Worm (Caenorhabditis elegans): ENCODE data around the gene col-135.

The col-135 gene

DNA sequence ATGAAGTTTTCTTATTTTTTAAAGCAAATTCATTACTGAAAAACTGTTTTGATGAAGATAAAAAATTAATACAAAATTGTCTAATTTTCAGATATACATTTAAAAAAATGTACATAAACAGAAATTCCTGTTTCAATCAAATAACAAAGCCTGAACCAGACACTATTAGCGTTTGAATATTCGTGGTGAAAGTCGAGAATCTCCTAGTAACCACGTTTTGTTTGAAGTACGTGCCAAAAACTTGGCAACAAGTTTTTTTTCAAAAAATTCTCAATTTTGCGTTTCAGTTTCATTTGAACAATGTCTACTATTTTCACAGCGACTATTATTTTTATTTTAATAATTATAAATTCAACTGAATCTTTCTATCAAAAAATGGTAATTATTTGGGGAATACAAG is 8.7 kb downstream of the col-135 start, which contains the start of gene M199.7:
M199.7 (plus strand) TSS at position 301 of the 400 bp plus-strand sequence.
- TF ChIP-seq cog-1 (tag; optimal IDR thresholded peaks at IDR 0.05), result no peak
- no peak for TF ChIP-seq klf-2 (GFP tag; conservative IDR thresholded peaks at IDR 0.05)
- no peak for TF ChIP-seq flt-1 (GFP tag; IDR thresholded peaks at IDR 0.05)
- no peak for TF ChIP-seq ref-1 (GFP tag; conservative IDR thresholded peaks at IDR 0.05)
- no peak for TF ChIP-seq ztf-23 (GFP tag; IDR thresholded peaks at IDR 0.05)
- TF ChIP-seq tab-1 (GFP tag; IDR thresholded peaks at IDR 0.05), result no peak
- TF ChIP-seq ztf-29 (GFP tag; IDR thresholded peaks at IDR 0.05), result no peak
- TF ChIP-seq T22C8.4 (GFP tag; IDR thresholded peaks at IDR 0.05), result no peak
- no peak for TF ChIP-seq med-1 (GFP tag; optimal IDR thresholded peaks at IDR 0.05; ENCODE audit: insufficient read depth)

ce11 chrIV:15120746-15121145 is 10.9 kb downstream of the col-135 start, which contains the start of gene clec-189:
TSS of gene clec-189 (plus strand) at chrIV:15120837.
- TF ChIP-seq T22C8.4 (GFP tag; IDR thresholded peaks at IDR 0.05) (no peak), klf-2 (GFP tag; conservative IDR thresholded peaks at IDR 0.05) (no peak), ztf-29 (GFP tag; IDR thresholded peaks at IDR 0.05) (no peak), med-1 (GFP tag; optimal IDR thresholded peaks at IDR 0.05; ENCODE audit: insufficient read depth) (no peak), ref-1 (GFP tag; conservative IDR thresholded peaks at IDR 0.05) (no peak), tab-1 (GFP tag; IDR thresholded peaks at IDR 0.05) (no peak), cog-1 (tag; optimal IDR thresholded peaks at IDR 0.05) (no peak), ztf-23 (GFP tag; IDR thresholded peaks at IDR 0.05) (no peak), flt-1 (GFP tag; IDR thresholded peaks at IDR 0.05) (no peak)

DNA sequence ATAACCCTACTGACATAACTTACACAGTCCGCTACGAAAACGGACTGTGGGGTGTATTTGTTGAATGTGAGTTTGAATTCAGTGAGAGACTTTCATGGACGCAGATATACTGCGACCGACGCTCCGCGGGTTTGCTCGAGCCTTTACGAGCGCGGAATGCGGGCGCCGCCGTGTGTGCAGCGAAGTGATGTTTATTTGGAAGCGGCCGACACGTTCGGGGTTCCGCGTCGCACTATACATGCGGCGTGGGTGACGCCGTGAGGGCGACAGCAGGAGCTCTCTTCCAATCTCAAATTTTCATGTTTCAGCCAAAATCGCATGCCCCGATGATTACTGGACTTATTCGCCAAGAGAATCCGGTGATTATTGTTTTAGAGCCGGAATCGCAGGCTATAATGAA is 12.3 kb downstream of the col-135 start:
- TF ChIP-seq ref-1 (GFP tag; conservative IDR thresholded peaks at IDR 0.05) (no peak), ztf-23 (GFP tag; IDR thresholded peaks at IDR 0.05) (no peak), T22C8.4 (GFP tag; IDR thresholded peaks at IDR 0.05) (no peak), cog-1 (tag; optimal IDR thresholded peaks at IDR 0.05) (no peak), flt-1 (GFP tag; IDR thresholded peaks at IDR 0.05) (no peak), ztf-29 (GFP tag; IDR thresholded peaks at IDR 0.05) (no peak)

- TF ChIP-seq klf-2 (GFP tag; conservative IDR thresholded peaks at IDR 0.05), result no peak
- no peak for TF ChIP-seq flt-1 (GFP tag; IDR thresholded peaks at IDR 0.05)
- no peak for TF ChIP-seq ref-1 (GFP tag; conservative IDR thresholded peaks at IDR 0.05)
- no peak for TF ChIP-seq cog-1 (tag; optimal IDR thresholded peaks at IDR 0.05)
- TF ChIP-seq tab-1 (GFP tag; IDR thresholded peaks at IDR 0.05), result no peak
- no peak for TF ChIP-seq T22C8.4 (GFP tag; IDR thresholded peaks at IDR 0.05)
- TF ChIP-seq ztf-23 (GFP tag; IDR thresholded peaks at IDR 0.05), result no peak
- TF ChIP-seq ztf-29 (GFP tag; IDR thresholded peaks at IDR 0.05), result no peak
- TF ChIP-seq med-1 (GFP tag; optimal IDR thresholded peaks at IDR 0.05; ENCODE audit: insufficient read depth), result no peak
These were observed 13.2 kb downstream of the col-135 start, which contains the start of gene M199.136 for ce11 chrIV:15118390-15118789. TSS of gene M199.136 (plus strand) at chrIV:15118690.

DNA sequence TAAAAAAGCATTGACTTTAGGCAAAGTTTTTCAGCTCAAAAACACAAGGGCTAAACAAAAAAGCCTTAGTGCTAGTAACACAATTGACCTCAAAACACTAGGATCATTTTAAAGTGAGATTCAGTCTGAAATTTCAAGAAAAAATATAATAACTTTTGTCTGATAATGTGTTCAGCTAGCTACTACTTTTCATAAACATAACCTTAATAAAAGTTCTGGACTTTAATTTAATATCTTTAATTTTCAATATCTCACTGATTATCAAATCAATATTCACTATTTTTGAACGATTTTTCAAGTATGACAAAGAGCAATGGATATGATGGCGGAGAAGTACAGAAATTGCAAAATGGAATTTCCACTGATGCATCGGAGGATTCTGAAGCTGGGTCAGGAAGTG is 17.3 kb downstream of the col-135 start, which contains the start of gene M199.135:
M199.135 (plus strand) TSS at position 301 of the 400 bp plus-strand sequence.
- TF ChIP-seq cog-1 (tag; optimal IDR thresholded peaks at IDR 0.05) (no peak), ref-1 (GFP tag; conservative IDR thresholded peaks at IDR 0.05) (no peak), ztf-23 (GFP tag; IDR thresholded peaks at IDR 0.05) (no peak), klf-2 (GFP tag; conservative IDR thresholded peaks at IDR 0.05) (no peak), flt-1 (GFP tag; IDR thresholded peaks at IDR 0.05) (no peak), T22C8.4 (GFP tag; IDR thresholded peaks at IDR 0.05) (no peak), med-1 (GFP tag; optimal IDR thresholded peaks at IDR 0.05; ENCODE audit: insufficient read depth) (no peak), tab-1 (GFP tag; IDR thresholded peaks at IDR 0.05) (no peak), ztf-29 (GFP tag; IDR thresholded peaks at IDR 0.05) (no peak)

DNA sequence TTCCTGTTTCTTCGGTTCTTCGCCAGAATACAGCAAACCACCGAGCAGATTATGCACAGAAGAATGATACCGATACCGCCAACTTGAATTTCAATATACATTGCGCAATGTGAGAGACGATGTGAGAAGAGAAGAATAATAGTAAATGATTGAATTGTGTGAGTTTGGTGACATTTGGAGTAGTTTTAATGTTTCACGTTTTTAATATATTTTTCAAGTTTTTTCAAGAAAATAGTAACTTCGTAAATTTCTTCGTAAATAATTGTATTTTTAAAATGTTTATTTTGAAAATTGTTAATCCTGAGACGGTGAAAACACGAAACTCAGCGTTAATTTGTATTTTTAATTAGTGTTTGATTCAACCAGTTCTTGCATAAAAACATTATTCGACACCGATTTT is 18.5 kb downstream of the col-135 start, which contains the start of gene M199.134:
M199.134 (minus strand) TSS at position 101 of the 400 bp plus-strand sequence.
- TF ChIP-seq klf-2 (GFP tag; conservative IDR thresholded peaks at IDR 0.05) (no peak), T22C8.4 (GFP tag; IDR thresholded peaks at IDR 0.05) (no peak), ztf-23 (GFP tag; IDR thresholded peaks at IDR 0.05) (no peak), cog-1 (tag; optimal IDR thresholded peaks at IDR 0.05) (no peak), med-1 (GFP tag; optimal IDR thresholded peaks at IDR 0.05; ENCODE audit: insufficient read depth) (no peak), ref-1 (GFP tag; conservative IDR thresholded peaks at IDR 0.05) (no peak), tab-1 (GFP tag; IDR thresholded peaks at IDR 0.05) (no peak), ztf-29 (GFP tag; IDR thresholded peaks at IDR 0.05) (no peak), flt-1 (GFP tag; IDR thresholded peaks at IDR 0.05) (no peak)

ce11 chrIV:15108475-15108874 is 23.1 kb downstream of the col-135 start, which contains the start of gene M199.2:
TSS of gene M199.2 (plus strand) at chrIV:15108775.
- TF ChIP-seq med-1 (GFP tag; optimal IDR thresholded peaks at IDR 0.05; ENCODE audit: insufficient read depth) (no peak), cog-1 (tag; optimal IDR thresholded peaks at IDR 0.05) (no peak), klf-2 (GFP tag; conservative IDR thresholded peaks at IDR 0.05) (no peak), flt-1 (GFP tag; IDR thresholded peaks at IDR 0.05) (no peak), ztf-23 (GFP tag; IDR thresholded peaks at IDR 0.05) (no peak)

- TF ChIP-seq flt-1 (GFP tag; IDR thresholded peaks at IDR 0.05) (no peak), cog-1 (tag; optimal IDR thresholded peaks at IDR 0.05) (peak; percentile 92)
These were observed 24.4 kb downstream of the col-135 start for ce11 chrIV:15107218-15107617.

- no peak for TF ChIP-seq klf-2 (GFP tag; conservative IDR thresholded peaks at IDR 0.05)
- no peak for TF ChIP-seq ref-1 (GFP tag; conservative IDR thresholded peaks at IDR 0.05)
- TF ChIP-seq cog-1 (tag; optimal IDR thresholded peaks at IDR 0.05), result no peak
- TF ChIP-seq tab-1 (GFP tag; IDR thresholded peaks at IDR 0.05), result no peak
- no peak for TF ChIP-seq ztf-23 (GFP tag; IDR thresholded peaks at IDR 0.05)
- no peak for TF ChIP-seq ztf-29 (GFP tag; IDR thresholded peaks at IDR 0.05)
These were observed 28.3 kb downstream of the col-135 start, which contains the start of gene srt-44 for ce11 chrIV:15103224-15103679. TSS of gene srt-44 (plus strand) at chrIV:15103629.

DNA sequence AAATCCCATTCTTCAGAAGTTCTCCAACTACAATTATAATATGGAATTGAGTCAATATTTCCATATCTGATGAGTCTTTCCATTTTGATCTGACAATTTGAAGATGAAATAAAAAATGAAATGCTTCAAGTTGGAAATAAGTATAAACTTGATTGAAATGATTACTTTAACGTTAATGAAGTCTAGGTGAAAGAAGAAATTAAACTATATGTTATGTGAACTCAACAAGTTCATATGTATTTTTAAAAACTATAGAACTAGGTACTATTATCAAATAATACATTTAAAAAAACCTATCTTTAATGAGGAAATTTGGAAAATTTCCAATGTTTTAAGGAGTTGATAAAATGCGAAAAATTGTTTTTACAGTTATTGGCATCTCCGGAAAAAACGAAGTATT is 33.3 kb downstream of the col-135 start, which contains the start of gene srt-49:
srt-49 (minus strand) TSS at position 101 of the 400 bp plus-strand sequence.
- TF ChIP-seq tab-1 (GFP tag; IDR thresholded peaks at IDR 0.05) (no peak), T22C8.4 (GFP tag; IDR thresholded peaks at IDR 0.05) (no peak), flt-1 (GFP tag; IDR thresholded peaks at IDR 0.05) (no peak), cog-1 (tag; optimal IDR thresholded peaks at IDR 0.05) (no peak), ztf-23 (GFP tag; IDR thresholded peaks at IDR 0.05) (no peak), klf-2 (GFP tag; conservative IDR thresholded peaks at IDR 0.05) (no peak), ref-1 (GFP tag; conservative IDR thresholded peaks at IDR 0.05) (no peak), ztf-29 (GFP tag; IDR thresholded peaks at IDR 0.05) (no peak), med-1 (GFP tag; optimal IDR thresholded peaks at IDR 0.05; ENCODE audit: insufficient read depth) (no peak)

Data from whole organism, midembryonic.